Worm (Caenorhabditis elegans): Measurements from ENCODE around the gene F18E3.11.

The F18E3.11 gene

DNA sequence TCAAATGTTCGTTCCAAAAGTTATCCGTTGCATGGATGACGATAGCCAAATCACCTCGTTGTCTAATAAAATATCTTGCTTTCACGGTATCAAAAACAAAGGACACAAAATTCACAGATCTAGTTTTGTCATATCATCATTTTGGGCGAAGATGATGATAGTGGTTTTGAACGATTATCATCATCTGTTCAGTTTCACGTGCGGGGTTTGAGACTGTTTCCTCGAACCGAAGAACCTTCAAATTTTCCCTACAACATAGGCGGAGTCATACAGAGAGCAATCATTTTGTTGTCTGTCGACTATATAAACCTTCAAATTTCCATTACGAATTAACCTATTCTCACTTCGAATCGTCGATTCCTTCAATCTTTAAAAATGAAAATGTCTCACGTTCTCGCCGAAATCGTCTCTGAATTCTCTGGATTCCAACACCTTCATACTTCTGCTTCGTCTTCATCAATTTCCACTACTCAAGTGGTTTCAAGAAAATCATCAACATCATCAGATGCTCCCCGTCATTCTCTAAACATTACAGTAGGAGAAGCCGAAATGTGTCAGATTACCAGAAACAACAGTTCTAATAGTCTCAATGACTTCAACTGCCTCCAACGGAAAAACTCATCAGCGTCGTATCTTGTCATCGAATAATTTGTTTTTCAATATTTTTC, at the start of gene F18E3.11:
F18E3.11 (plus strand) TSS at position 376 of the 668 bp plus-strand sequence.
- TF ChIP-seq dao-5 (tag; optimal IDR thresholded peaks at IDR 0.05) (no peak), W03F9.2 (tag; optimal IDR thresholded peaks at IDR 0.05) (no peak), him-1 (tag; optimal IDR thresholded peaks at IDR 0.05) (no peak)

DNA sequence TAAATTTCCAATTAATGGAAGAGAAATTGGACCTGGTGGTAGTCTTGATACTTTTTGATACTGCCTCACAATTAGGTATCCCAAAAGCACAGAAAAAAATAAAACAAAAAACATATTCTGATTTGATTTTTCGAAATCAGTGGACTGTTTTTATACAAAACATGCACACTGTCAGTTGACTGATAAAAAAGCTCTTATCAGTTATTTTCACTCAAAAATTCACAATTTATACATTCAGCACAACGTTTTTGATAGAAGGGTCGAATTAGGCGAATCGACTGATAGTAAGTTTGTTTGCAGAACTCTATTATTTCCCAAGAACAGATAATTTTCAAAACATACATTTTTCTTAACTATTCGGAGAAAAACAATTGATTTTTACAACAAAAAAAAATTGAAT, 49.2 kb upstream of the F18E3.11 start, which contains the start of gene cyp-35A2:
cyp-35A2 (minus strand) TSS at position 124 of the 400 bp plus-strand sequence.
- no peak for TF ChIP-seq W03F9.2 (tag; optimal IDR thresholded peaks at IDR 0.05)
- TF ChIP-seq dao-5 (tag; optimal IDR thresholded peaks at IDR 0.05): no peak
- no peak for TF ChIP-seq him-1 (tag; optimal IDR thresholded peaks at IDR 0.05)

DNA sequence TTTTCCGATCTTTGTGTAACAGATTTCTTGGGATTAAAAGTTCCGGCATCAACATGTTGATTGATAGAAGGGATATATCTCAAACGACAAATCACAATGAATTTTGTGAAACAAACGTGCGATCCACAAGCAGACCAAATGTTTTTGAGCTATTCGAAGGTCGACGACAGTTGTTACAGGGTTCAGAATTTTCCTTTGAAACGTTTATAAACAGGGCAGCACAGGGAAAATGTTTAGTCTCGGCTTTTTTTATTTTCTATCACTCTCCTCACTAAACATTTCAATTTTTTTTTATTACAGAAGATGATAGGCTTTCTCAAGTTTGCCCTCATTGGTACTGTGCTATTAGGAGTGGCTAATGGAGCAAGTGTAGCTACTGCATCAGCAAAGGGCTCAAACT, 48.3 kb upstream of the F18E3.11 start, which contains the start of gene exc-13:
exc-13 (plus strand) TSS at position 301 of the 400 bp plus-strand sequence.
- TF ChIP-seq him-1 (tag; optimal IDR thresholded peaks at IDR 0.05) (no peak), W03F9.2 (tag; optimal IDR thresholded peaks at IDR 0.05) (no peak), dao-5 (tag; optimal IDR thresholded peaks at IDR 0.05) (no peak)

DNA sequence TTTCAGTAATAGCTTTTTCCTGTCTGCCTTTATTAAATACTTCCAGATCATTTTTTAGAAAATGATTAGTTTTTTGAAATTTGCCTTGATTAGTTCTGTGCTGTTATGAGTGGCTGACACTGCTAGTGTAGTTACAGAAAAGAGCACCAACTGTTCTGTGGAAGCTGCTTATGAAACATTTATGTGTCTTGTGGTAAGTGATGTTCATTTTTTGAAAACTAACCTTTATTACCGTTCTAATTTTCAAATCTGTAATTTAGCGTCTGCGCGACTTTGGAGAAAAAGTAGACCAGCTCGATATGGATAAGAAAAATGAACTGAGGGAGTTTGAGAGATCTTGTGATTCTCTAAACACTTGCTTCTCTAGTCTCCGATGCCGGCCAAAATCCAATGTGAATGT, 43.7 kb upstream of the F18E3.11 start, which contains the start of gene srj-14:
srj-14 (plus strand) TSS at position 131 of the 400 bp plus-strand sequence.
- TF ChIP-seq W03F9.2 (tag; optimal IDR thresholded peaks at IDR 0.05) (no peak), him-1 (tag; optimal IDR thresholded peaks at IDR 0.05) (no peak), dao-5 (tag; optimal IDR thresholded peaks at IDR 0.05) (no peak)

DNA sequence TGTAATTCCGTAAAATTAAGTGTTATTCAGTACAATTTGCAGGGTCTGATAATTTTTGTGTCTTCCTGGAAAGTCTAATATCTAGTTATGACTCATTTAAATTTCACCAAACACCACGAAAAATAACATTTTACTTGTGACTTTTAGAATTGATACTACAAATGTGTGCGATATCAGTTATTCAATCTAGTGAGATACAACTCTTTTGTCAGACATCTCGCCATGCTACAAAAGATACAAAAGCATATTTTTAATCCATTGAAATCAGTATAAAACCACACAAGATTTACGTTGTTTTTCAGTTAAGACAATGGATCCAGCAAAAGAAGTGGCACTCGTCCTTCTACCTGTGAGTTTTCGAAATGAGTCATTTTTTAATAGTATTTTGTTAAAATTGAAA, 39.2 kb upstream of the F18E3.11 start, which contains the start of gene srx-56:
srx-56 (plus strand) TSS at position 301 of the 400 bp plus-strand sequence.
- TF ChIP-seq dao-5 (tag; optimal IDR thresholded peaks at IDR 0.05) (no peak), W03F9.2 (tag; optimal IDR thresholded peaks at IDR 0.05) (no peak), him-1 (tag; optimal IDR thresholded peaks at IDR 0.05) (no peak)

DNA sequence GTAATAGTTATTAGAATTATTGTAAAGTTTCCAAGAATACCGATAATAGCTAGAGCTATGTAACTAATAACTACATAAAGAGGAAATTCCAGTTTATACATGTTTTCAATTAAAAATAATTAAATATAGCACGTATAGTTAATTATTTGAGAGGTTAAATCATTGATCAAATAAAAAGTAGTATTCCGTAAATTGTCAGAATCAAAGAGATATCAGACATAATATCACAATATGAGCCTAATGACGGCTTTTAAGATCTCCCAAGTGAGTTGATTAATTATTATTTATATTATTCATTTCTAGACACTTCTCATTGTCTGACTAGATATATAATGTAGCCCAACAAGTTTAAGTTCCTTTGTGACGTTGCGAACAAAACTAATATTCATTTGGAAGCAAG, 33.9 kb upstream of the F18E3.11 start, which contains the start of gene srsx-24:
srsx-24 (minus strand) TSS at position 101 of the 400 bp plus-strand sequence.
- TF ChIP-seq dao-5 (tag; optimal IDR thresholded peaks at IDR 0.05): no peak
- no peak for TF ChIP-seq him-1 (tag; optimal IDR thresholded peaks at IDR 0.05)
- TF ChIP-seq W03F9.2 (tag; optimal IDR thresholded peaks at IDR 0.05): no peak

DNA sequence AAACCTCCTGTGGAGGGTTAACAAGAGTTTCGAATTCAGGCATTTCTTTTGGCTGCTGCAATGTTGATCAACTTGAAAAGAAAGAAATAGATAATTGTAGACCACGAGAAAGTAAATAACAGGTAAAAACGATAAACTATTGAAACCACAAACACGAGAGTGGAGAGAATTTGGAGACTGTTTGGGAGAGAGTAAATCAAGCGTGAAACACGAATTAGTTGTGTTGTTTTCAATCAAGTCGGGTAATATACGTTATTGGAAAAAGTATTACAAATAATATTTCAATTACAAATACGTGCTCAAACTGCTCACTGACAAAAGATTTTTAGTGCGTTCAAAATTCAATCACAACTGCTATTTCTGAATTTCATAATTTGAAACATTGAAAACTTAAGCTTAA, 32.3 kb upstream of the F18E3.11 start, which contains the start of gene C03G6.17:
C03G6.17 (minus strand) TSS at position 101 of the 400 bp plus-strand sequence.
- no peak for TF ChIP-seq him-1 (tag; optimal IDR thresholded peaks at IDR 0.05)

DNA sequence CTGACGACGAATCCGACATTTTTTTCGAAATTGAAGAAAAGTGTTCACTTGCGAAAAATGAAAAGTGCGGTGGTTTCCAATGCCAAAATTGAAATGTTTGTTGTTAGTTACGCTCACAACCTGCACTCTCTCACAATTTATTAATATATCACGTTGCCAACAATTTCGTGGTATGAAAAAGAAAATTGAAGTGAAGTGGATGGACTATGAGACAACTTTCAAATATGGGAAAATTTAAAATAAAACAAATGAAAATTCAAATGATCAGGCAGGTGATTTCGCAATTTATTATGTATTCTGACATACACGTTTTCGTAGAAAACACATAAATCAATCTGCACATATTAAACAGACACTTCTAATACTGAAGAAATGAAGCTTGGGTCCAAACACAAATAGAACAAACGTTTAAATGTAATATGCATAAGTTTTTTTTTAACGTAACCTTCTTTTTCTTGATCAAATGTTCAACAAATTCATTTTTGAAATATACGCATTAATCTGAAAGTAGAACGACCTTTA, 27.2 kb upstream of the F18E3.11 start, which contains the start of gene srp-6:
srp-6 (minus strand) TSS at position 51 of the 522 bp plus-strand sequence.
- no peak for TF ChIP-seq W03F9.2 (tag; optimal IDR thresholded peaks at IDR 0.05)

DNA sequence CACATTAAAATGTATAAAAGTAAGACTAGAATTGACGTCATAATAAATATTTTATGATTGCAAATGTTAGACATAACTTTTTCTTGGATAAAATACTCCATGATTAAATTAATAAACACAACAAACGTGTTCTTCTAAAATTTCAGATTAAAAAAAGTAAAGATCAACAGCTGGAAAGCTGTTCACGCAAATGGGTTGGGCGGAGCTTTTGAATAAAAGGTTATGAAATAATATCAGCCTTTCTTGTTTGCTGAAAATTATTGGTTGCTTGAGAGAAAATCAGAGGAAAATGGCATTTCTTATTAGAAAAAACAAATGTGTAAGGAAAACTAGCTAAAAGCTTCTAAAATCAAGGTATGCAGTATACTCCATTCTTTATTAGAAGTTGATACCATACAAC, 25.5 kb upstream of the F18E3.11 start, which contains the start of gene C02H6.3:
C02H6.3 (minus strand) TSS at position 101 of the 400 bp plus-strand sequence.
- no peak for TF ChIP-seq W03F9.2 (tag; optimal IDR thresholded peaks at IDR 0.05)
- TF ChIP-seq him-1 (tag; optimal IDR thresholded peaks at IDR 0.05): no peak
- no peak for TF ChIP-seq dao-5 (tag; optimal IDR thresholded peaks at IDR 0.05)

DNA sequence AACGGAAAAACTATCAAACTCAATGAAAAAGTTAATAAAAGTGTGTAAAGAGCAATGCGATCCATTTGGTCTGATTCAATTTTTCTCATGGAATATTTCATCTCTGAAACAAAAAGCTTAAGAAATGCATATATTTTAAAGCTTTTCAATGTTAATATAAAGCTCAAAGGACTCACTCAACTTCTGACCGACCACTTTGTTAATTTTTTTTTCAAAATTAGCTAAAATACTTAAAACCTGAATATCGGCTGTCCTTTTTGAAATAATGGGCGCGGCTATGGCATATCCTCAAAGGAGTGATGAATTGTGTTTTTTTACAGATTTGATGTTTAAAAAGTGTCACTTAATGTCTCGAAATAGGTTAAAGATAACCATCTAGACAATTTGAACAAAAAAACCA, 23.5 kb upstream of the F18E3.11 start, which contains the start of gene C02H6.1:
C02H6.1 (minus strand) TSS at position 101 of the 400 bp plus-strand sequence.
- TF ChIP-seq W03F9.2 (tag; optimal IDR thresholded peaks at IDR 0.05) (no peak), dao-5 (tag; optimal IDR thresholded peaks at IDR 0.05) (no peak), him-1 (tag; optimal IDR thresholded peaks at IDR 0.05) (no peak)

DNA sequence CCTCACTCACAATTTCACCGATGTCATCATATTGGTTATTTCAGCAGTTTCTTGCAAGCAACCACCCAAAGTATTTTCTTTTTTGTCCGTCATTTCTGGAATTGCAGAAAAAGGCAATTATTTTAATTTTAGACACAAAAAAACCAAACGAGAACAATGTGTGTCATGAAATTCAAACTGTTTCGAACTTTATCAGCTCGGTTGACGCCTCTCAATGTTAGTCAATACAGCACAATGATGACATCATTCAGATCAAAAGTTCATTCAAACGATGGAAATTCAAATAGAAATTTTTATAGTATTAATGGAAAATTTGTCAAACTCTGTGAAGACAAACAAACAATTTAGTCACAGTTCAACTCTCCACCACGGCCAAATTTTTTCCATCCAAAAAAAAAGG, 21.3 kb upstream of the F18E3.11 start, which contains the start of gene fbxa-105:
fbxa-105 (minus strand) TSS at position 97 of the 400 bp plus-strand sequence.
- TF ChIP-seq W03F9.2 (tag; optimal IDR thresholded peaks at IDR 0.05) (no peak), him-1 (tag; optimal IDR thresholded peaks at IDR 0.05) (no peak), dao-5 (tag; optimal IDR thresholded peaks at IDR 0.05) (no peak)

DNA sequence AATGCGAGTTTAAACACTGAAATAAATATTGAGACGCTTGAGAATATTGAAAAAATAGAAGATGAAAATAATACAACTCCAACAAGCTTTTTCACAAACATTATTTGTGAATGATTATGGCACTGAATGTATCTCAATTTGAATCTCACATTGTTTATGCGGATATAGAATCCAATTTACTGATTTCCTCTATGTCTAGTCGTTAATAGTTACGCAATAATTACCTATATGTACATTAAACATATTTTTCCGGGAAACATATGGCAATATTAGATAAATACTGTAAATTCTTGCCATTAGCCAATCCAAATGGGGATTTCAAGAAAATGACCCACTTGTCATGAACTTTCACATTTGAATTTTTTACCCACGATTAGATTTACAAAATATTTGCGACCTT, 17.9 kb upstream of the F18E3.11 start, which contains the start of gene srx-9:
srx-9 (minus strand) TSS at position 101 of the 400 bp plus-strand sequence.
- no peak for TF ChIP-seq him-1 (tag; optimal IDR thresholded peaks at IDR 0.05)
- TF ChIP-seq dao-5 (tag; optimal IDR thresholded peaks at IDR 0.05): no peak
- TF ChIP-seq W03F9.2 (tag; optimal IDR thresholded peaks at IDR 0.05): no peak

DNA sequence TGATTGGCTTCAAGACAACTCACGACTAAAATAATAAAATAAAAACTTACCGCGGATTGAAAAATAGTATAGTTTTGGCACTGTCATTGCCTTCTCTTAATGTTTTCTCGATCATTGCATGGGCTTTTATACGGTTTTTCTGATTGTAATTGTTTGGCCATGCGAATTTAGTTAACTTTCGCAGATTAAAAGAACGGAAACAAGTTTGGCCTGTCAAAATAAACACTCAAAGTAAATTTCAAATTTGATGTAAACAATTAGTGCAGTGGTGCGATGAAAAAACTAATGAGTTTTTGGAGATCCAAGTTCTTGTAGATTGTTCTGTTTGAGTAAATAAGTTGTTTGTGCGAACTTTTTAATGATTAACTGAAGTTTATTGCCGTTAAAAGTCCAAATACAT, 14.1 kb upstream of the F18E3.11 start, which contains the start of gene gst-41:
gst-41 (minus strand) TSS at position 101 of the 400 bp plus-strand sequence.
- TF ChIP-seq dao-5 (tag; optimal IDR thresholded peaks at IDR 0.05) (no peak), W03F9.2 (tag; optimal IDR thresholded peaks at IDR 0.05) (no peak), him-1 (tag; optimal IDR thresholded peaks at IDR 0.05) (no peak)

DNA sequence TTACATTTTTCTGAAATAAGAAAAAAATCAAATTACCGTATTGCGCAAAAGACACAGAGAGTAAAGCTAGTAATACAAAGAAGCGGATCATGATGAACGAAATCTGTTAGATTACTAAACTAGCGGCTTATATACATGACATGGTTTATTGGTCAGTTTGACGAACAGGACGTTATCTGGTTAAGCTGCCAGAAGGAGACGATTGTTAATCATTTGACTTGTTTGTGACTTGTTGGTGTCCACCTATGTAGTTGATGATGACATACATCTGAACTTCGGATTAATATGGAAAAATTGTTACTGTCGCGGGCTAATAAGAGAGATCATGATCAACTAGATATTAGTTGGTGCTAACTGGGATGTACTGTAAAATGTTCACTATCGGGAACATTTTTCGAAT, 13.2 kb upstream of the F18E3.11 start, which contains the start of gene cnc-9:
cnc-9 (minus strand) TSS at position 101 of the 400 bp plus-strand sequence.
- TF ChIP-seq him-1 (tag; optimal IDR thresholded peaks at IDR 0.05) (no peak), W03F9.2 (tag; optimal IDR thresholded peaks at IDR 0.05) (no peak), dao-5 (tag; optimal IDR thresholded peaks at IDR 0.05) (no peak)

Measured in whole organism, L4/young adult.